Worm (Caenorhabditis elegans): Measurements from ENCODE around the gene E01G4.5.
A peak's percentile ranks its signal among the peaks of the same experiment; 100 is the strongest.

The E01G4.5 gene

DNA sequence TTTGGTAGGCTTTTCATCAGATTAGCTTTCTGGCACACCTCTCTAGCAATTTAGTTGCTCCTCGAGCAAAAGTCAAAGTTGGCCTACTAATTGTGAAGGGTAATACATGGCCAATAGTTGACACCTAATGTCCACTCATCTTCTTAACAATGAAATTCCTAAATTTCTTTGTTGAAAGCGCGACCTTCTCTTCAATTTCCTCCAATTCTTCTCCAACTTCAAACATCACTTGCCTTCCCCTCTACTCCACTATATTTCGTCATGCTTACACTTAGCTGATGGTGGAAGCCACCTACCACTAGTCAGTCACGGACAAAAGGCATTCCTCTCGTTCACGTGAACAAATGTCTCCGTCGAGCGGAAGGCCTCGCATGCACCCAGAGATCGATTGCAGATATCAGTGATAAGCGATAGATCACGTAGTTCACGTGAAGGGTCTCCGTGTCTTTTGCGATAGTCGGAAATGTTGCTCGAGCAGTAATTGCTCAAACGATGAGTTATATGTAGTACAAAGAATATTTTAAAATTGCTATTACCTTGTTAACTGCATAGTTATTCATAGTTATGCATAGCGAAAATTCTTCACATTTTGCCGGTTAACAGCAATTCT lies 3.1 kb upstream of the E01G4.5 start, which contains the start of gene E01G4.3 (continued):
- no peak for TF ChIP-seq daf-12 (tag; optimal IDR thresholded peaks at IDR 0.05)
- TF ChIP-seq hmg-1.1 (GFP tag; IDR thresholded peaks at IDR 0.05): no peak
- TF ChIP-seq Y5F2A.4 (GFP tag; optimal IDR thresholded peaks at IDR 0.05): no peak
- no peak for TF ChIP-seq zip-11 (GFP tag; IDR thresholded peaks at IDR 0.05)
- TF ChIP-seq F26F4.8 (GFP tag; conservative IDR thresholded peaks at IDR 0.05): no peak
- no peak for TF ChIP-seq ztf-11 (tag; optimal IDR thresholded peaks at IDR 0.05)
- TF ChIP-seq ctbp-1 (GFP tag; IDR thresholded peaks at IDR 0.05): peak; percentile 26; the same call in 1 of the 2 replicates
- TF ChIP-seq ceh-62 (tag; optimal IDR thresholded peaks at IDR 0.05): no peak
- TF ChIP-seq lin-1 (GFP tag; IDR thresholded peaks at IDR 0.05): peak; percentile 73; the same call in 1 of the 2 replicates
- TF ChIP-seq snpc-1.2 (GFP tag; IDR thresholded peaks at IDR 0.05): no peak
- TF ChIP-seq F37D6.2 (tag; optimal IDR thresholded peaks at IDR 0.05): no peak
- TF ChIP-seq saeg-2 (GFP tag; IDR thresholded peaks at IDR 0.05): peak; percentile 68; the same call in 1 of the 2 replicates
- peak; percentile 10 for TF ChIP-seq spr-1 (tag; optimal IDR thresholded peaks at IDR 0.05)
- TF ChIP-seq pha-4 (GFP tag; IDR thresholded peaks at IDR 0.05): no peak
- TF ChIP-seq pha-4 (tag; optimal IDR thresholded peaks at IDR 0.05): no peak
- TF ChIP-seq D1046.2 (GFP tag; IDR thresholded peaks at IDR 0.05): no peak
- TF ChIP-seq unc-62 (GFP tag; optimal IDR thresholded peaks at IDR 0.05 in 1 of 2): peak in 1 of 2 experiments; percentile 97
- no peak for TF ChIP-seq unc-62 (tag; optimal IDR thresholded peaks at IDR 0.05)
- TF ChIP-seq R02D3.7 (tag; optimal IDR thresholded peaks at IDR 0.05): no peak
- TF ChIP-seq ceh-82 (tag; optimal IDR thresholded peaks at IDR 0.05): no peak
- peak; percentile 50; the same call in 1 of the 2 replicates for TF ChIP-seq ceh-20 (GFP tag; IDR thresholded peaks at IDR 0.05)
- no peak for TF ChIP-seq rbr-2 (tag; optimal IDR thresholded peaks at IDR 0.05)
- no peak for TF ChIP-seq lim-7 (GFP tag; IDR thresholded peaks at IDR 0.05)
- peak in 1 of 2 experiments; percentile 68 for TF ChIP-seq daf-16 (GFP tag; optimal IDR thresholded peaks at IDR 0.05)
- TF ChIP-seq daf-16 (tag; optimal IDR thresholded peaks at IDR 0.05): peak; percentile 96
- no peak for TF ChIP-seq Y75B8A.6 (GFP tag; IDR thresholded peaks at IDR 0.05)
- no peak for TF ChIP-seq zfp-2 (tag; optimal IDR thresholded peaks at IDR 0.05)
- peak; percentile 98 for TF ChIP-seq dmd-6 (GFP tag; IDR thresholded peaks at IDR 0.05)
- peak; percentile 51; the same call in 1 of the 2 replicates for TF ChIP-seq T26A8.4 (GFP tag; IDR thresholded peaks at IDR 0.05)
- TF ChIP-seq nhr-25 (tag; optimal IDR thresholded peaks at IDR 0.05; ENCODE audit: borderline replicate concordance, insufficient read depth): no peak
- TF ChIP-seq F44E2.7 (GFP tag; IDR thresholded peaks at IDR 0.05): no peak
- TF ChIP-seq ztf-7 (tag; optimal IDR thresholded peaks at IDR 0.05): peak; percentile 76
- TF ChIP-seq nhr-11 (tag; optimal IDR thresholded peaks at IDR 0.05): peak; percentile 94
- peak; percentile 79 for TF ChIP-seq nhr-77 (tag; optimal IDR thresholded peaks at IDR 0.05)
- TF ChIP-seq daf-19 (GFP tag; conservative IDR thresholded peaks at IDR 0.05): no peak
- no peak for TF ChIP-seq nhr-76 (tag; optimal IDR thresholded peaks at IDR 0.05)
- no peak for TF ChIP-seq nhr-111 (GFP tag; optimal IDR thresholded peaks at IDR 0.05)
- TF ChIP-seq nhr-28 (tag; optimal IDR thresholded peaks at IDR 0.05): peak; percentile 94
- no peak for TF ChIP-seq fkh-10 (GFP tag; optimal IDR thresholded peaks at IDR 0.05)
- no peak for TF ChIP-seq ceh-32 (tag; optimal IDR thresholded peaks at IDR 0.05; ENCODE audit: poor library complexity)
- no peak for TF ChIP-seq attf-4 (tag; optimal IDR thresholded peaks at IDR 0.05)
- TF ChIP-seq unc-130 (GFP tag; optimal IDR thresholded peaks at IDR 0.05): no peak
- peak; percentile 94 for TF ChIP-seq hlh-30 (tag; optimal IDR thresholded peaks at IDR 0.05; ENCODE audit: insufficient read depth)
- TF ChIP-seq dmd-9 (GFP tag; IDR thresholded peaks at IDR 0.05): no peak
- no peak for TF ChIP-seq F49E8.2 (tag; optimal IDR thresholded peaks at IDR 0.05; ENCODE audit: borderline replicate concordance)
- no peak for TF ChIP-seq Y48G9A.11 (GFP tag; IDR thresholded peaks at IDR 0.05)
- no peak for TF ChIP-seq spr-3 (GFP tag; optimal IDR thresholded peaks at IDR 0.05)
- TF ChIP-seq skn-1 (tag; optimal IDR thresholded peaks at IDR 0.05): no peak
- no peak for TF ChIP-seq set-16 (GFP tag; IDR thresholded peaks at IDR 0.05)
- no peak for TF ChIP-seq ZK337.2 (GFP tag; IDR thresholded peaks at IDR 0.05)
- TF ChIP-seq nhr-48 (tag; optimal IDR thresholded peaks at IDR 0.05): peak; percentile 97
- TF ChIP-seq duxl-1 (tag; optimal IDR thresholded peaks at IDR 0.05; ENCODE audit: poor library complexity): no peak
